Fruit fly (Drosophila melanogaster) whole organism, prepupa: ENCODE measurements around the gene CG13675.
A peak's percentile ranks its signal among the peaks of the same experiment; 100 is the strongest.

Experiments
- Blimp-1 ChIP-seq: fragments of 200-800 bp; sonication (Bioruptor generic); optimal IDR thresholded peaks from 3 replicates; lab custom pipeline; 2017; ENCODE audit warnings: missing biosample characterization, missing genetic modification characterization, mild to moderate bottlenecking, moderate library complexity, missing genetic modification reagents
- CG10669 ChIP-seq: fragments of 200-800 bp; sonication (Bioruptor generic); optimal IDR thresholded peaks from 3 replicates; lab custom pipeline; 2018; ENCODE audit warnings: missing biosample characterization, mild to moderate bottlenecking, missing genetic modification characterization, moderate library complexity
- CG11294 ChIP-seq: fragments of 200-800 bp; sonication (Bioruptor generic); IDR thresholded peaks from 2 replicates; pipeline ENCODE4 v1.3.6; 2022; ENCODE audit warnings: missing biosample characterization, missing genetic modification characterization
- CG15336 ChIP-seq: fragments of 200-800 bp; sonication (Bioruptor generic); IDR thresholded peaks from 2 replicates; pipeline ENCODE4 v1.3.6; 2022; ENCODE audit warnings: missing biosample characterization, missing genetic modification characterization
- CG1621 ChIP-seq: fragments of 200-800 bp; sonication (Bioruptor generic); optimal IDR thresholded peaks from 3 replicates; lab custom pipeline; 2018; ENCODE audit warnings: missing biosample characterization, mild to moderate bottlenecking, missing genetic modification characterization
- CG3032 ChIP-seq: fragments of 200-800 bp; optimal IDR thresholded peaks from 2 replicates; lab custom pipeline; 2019; ENCODE audit warnings: missing biosample characterization, mild to moderate bottlenecking, missing genetic modification characterization, moderate library complexity
- CG31627 ChIP-seq: fragments of 200-800 bp; sonication (Bioruptor generic); optimal IDR thresholded peaks from 3 replicates; lab custom pipeline; 2016; ENCODE audit warnings: missing biosample characterization, missing genetic modification characterization
- CG32006 ChIP-seq: fragments of 200-800 bp; sonication (Bioruptor generic); optimal IDR thresholded peaks from 3 replicates; lab custom pipeline; 2017; ENCODE audit warnings: missing biosample characterization, mild to moderate bottlenecking, missing genetic modification characterization
- CG34406 ChIP-seq: fragments of 200-800 bp; sonication (Bioruptor generic); optimal IDR thresholded peaks from 3 replicates; lab custom pipeline; 2016; ENCODE audit warnings: missing biosample characterization, missing genetic modification characterization
- CG3919 ChIP-seq: fragments of 200-800 bp; sonication (Bioruptor generic); optimal IDR thresholded peaks from 3 replicates; lab custom pipeline; 2016; ENCODE audit warnings: missing biosample characterization, missing genetic modification characterization
- CG6163 ChIP-seq: fragments of 200-800 bp; sonication (Bioruptor generic); IDR thresholded peaks from 3 replicates; pipeline ENCODE4 v1.3.6; 2022; ENCODE audit warnings: missing biosample characterization, missing genetic modification characterization
- CG6276 ChIP-seq: fragments of 200-800 bp; sonication (Bioruptor generic); optimal IDR thresholded peaks from 2 replicates; lab custom pipeline; 2017; ENCODE audit warnings: missing biosample characterization, mild to moderate bottlenecking, missing genetic modification characterization
- CG6792 ChIP-seq: fragments of 200-800 bp; sonication (Bioruptor generic); optimal IDR thresholded peaks from 3 replicates; lab custom pipeline; 2016; ENCODE audit warnings: missing biosample characterization, missing genetic modification characterization
- CG6808 ChIP-seq: fragments of 200-800 bp; sonication (Bioruptor generic); optimal IDR thresholded peaks from 3 replicates; lab custom pipeline; 2017; ENCODE audit warnings: missing biosample characterization, missing genetic modification characterization, mild to moderate bottlenecking, moderate library complexity, missing genetic modification reagents
- CG6854 ChIP-seq: fragments of 200-800 bp; sonication (Bioruptor generic); optimal IDR thresholded peaks from 2 replicates; lab custom pipeline; 2017; ENCODE audit warnings: missing biosample characterization, mild to moderate bottlenecking, missing genetic modification characterization
- CG7368 ChIP-seq: fragments of 200-800 bp; sonication (Bioruptor generic); optimal IDR thresholded peaks from 3 replicates; lab custom pipeline; 2016; ENCODE audit warnings: missing biosample characterization, missing genetic modification characterization
- CG8319 ChIP-seq: fragments of 200-800 bp; sonication (Bioruptor generic); optimal IDR thresholded peaks from 3 replicates; lab custom pipeline; 2016; ENCODE audit warnings: missing biosample characterization, missing genetic modification characterization
- CG8632 ChIP-seq: fragments of 200-800 bp; sonication (Bioruptor generic); optimal IDR thresholded peaks from 3 replicates; lab custom pipeline; 2016; ENCODE audit warnings: missing biosample characterization, missing genetic modification characterization
- CG9139 ChIP-seq: fragments of 200-800 bp; sonication (Bioruptor generic); optimal IDR thresholded peaks from 3 replicates; lab custom pipeline; 2017; ENCODE audit warnings: missing biosample characterization, mild to moderate bottlenecking, missing genetic modification characterization
- Eip75B ChIP-seq: fragments of 200-800 bp; sonication (Bioruptor generic); optimal IDR thresholded peaks from 3 replicates; lab custom pipeline; 2016; ENCODE audit warnings: missing biosample characterization, missing genetic modification characterization
- Eip78C ChIP-seq: fragments of 200-800 bp; sonication (Bioruptor generic); peaks from one replicate; lab custom pipeline; 2016; ENCODE audit warnings: missing biosample characterization, missing genetic modification characterization
- Eip93F ChIP-seq: fragments of 200-800 bp; sonication (Bioruptor generic); optimal IDR thresholded peaks from 2 replicates; lab custom pipeline; 2016; ENCODE audit warnings: missing biosample characterization, mild to moderate bottlenecking, missing genetic modification characterization
- Ets21C ChIP-seq: fragments of 200-800 bp; sonication (Bioruptor generic); optimal IDR thresholded peaks from 3 replicates; lab custom pipeline; 2016; ENCODE audit warnings: missing biosample characterization, missing genetic modification characterization
- Ets96B ChIP-seq: fragments of 200-800 bp; optimal IDR thresholded peaks from 2 replicates; lab custom pipeline; 2019; ENCODE audit warnings: missing biosample characterization, mild to moderate bottlenecking, missing genetic modification characterization, moderate library complexity
- Gug ChIP-seq: fragments of 200-800 bp; sonication (Bioruptor generic); IDR thresholded peaks from 2 replicates; pipeline ENCODE4 v1.3.6; 2022; ENCODE audit warnings: missing biosample characterization, missing genetic modification characterization
- Hr38 ChIP-seq: sonication (Bioruptor generic); optimal IDR thresholded peaks from 2 replicates; lab custom pipeline; 2016; ENCODE audit warnings: missing biosample characterization, missing genetic modification characterization
- Hr39 ChIP-seq: fragments of 200-800 bp; sonication (Bioruptor generic); optimal IDR thresholded peaks from 2 replicates; lab custom pipeline; 2016; ENCODE audit warnings: missing biosample characterization, missing genetic modification characterization
- Hr4 ChIP-seq: fragments of 200-800 bp; sonication (Bioruptor generic); optimal IDR thresholded peaks from 3 replicates; lab custom pipeline; 2016; ENCODE audit warnings: missing biosample characterization, missing genetic modification characterization
- Lpt ChIP-seq: fragments of 200-800 bp; sonication (Bioruptor generic); optimal IDR thresholded peaks from 3 replicates; lab custom pipeline; 2016; ENCODE audit warnings: missing biosample characterization, missing genetic modification characterization
- OdsH ChIP-seq: fragments of 200-800 bp; sonication (Bioruptor generic); optimal IDR thresholded peaks from 3 replicates; lab custom pipeline; 2016; ENCODE audit warnings: missing biosample characterization, missing genetic modification characterization
- Smox ChIP-seq: fragments of 200-800 bp; sonication (Bioruptor generic); optimal IDR thresholded peaks from 3 replicates; lab custom pipeline; 2016; ENCODE audit warnings: missing biosample characterization, missing genetic modification characterization
- Sox102F ChIP-seq: fragments of 200-800 bp; sonication (Bioruptor generic); optimal IDR thresholded peaks from 2 replicates; lab custom pipeline; 2016; ENCODE audit warnings: missing biosample characterization, mild to moderate bottlenecking, missing genetic modification characterization
- Sox14 ChIP-seq: fragments of 200-800 bp; sonication (Bioruptor generic); optimal IDR thresholded peaks from 3 replicates; lab custom pipeline; 2016; ENCODE audit warnings: missing biosample characterization, missing genetic modification characterization
- Sox15 ChIP-seq: fragments of 200-800 bp; sonication (Bioruptor generic); optimal IDR thresholded peaks from 3 replicates; lab custom pipeline; 2016; ENCODE audit warnings: missing biosample characterization, missing genetic modification characterization
- achi ChIP-seq: fragments of 200-800 bp; sonication (Bioruptor generic); optimal IDR thresholded peaks from 3 replicates; lab custom pipeline; 2016; ENCODE audit warnings: missing biosample characterization, missing genetic modification characterization
- cyc ChIP-seq: fragments of 200-800 bp; sonication (Bioruptor generic); optimal IDR thresholded peaks from 3 replicates; lab custom pipeline; 2016; ENCODE audit warnings: missing biosample characterization, missing genetic modification characterization
- dac ChIP-seq: fragments of 200-800 bp; sonication (Bioruptor generic); optimal IDR thresholded peaks from 2 replicates; lab custom pipeline; 2017; ENCODE audit warnings: missing biosample characterization, mild to moderate bottlenecking, missing genetic modification characterization
- eg ChIP-seq: fragments of 200-800 bp; sonication (Bioruptor generic); IDR thresholded peaks from 3 replicates; pipeline ENCODE4 v1.3.6; 2022; ENCODE audit warnings: missing biosample characterization, missing genetic modification characterization
- esn ChIP-seq: fragments of 200-800 bp; sonication (Bioruptor generic); optimal IDR thresholded peaks from 2 replicates; lab custom pipeline; 2016; ENCODE audit warnings: missing biosample characterization, mild to moderate bottlenecking, missing genetic modification characterization, moderate library complexity
- fd59A ChIP-seq: fragments of 200-800 bp; sonication (Bioruptor generic); optimal IDR thresholded peaks from 2 replicates; lab custom pipeline; 2017; ENCODE audit warnings: missing biosample characterization, mild to moderate bottlenecking, missing genetic modification characterization, missing genetic modification reagents
- fkh ChIP-seq: fragments of 200-800 bp; sonication (Bioruptor generic); optimal IDR thresholded peaks from 3 replicates; lab custom pipeline; 2017; ENCODE audit warnings: missing biosample characterization, mild to moderate bottlenecking, missing genetic modification characterization, moderate library complexity
- lz ChIP-seq: fragments of 200-800 bp; sonication (Bioruptor generic); optimal IDR thresholded peaks from 3 replicates; lab custom pipeline; 2016; ENCODE audit warnings: missing biosample characterization, missing genetic modification characterization
- net ChIP-seq: fragments of 200-800 bp; sonication (Bioruptor generic); optimal IDR thresholded peaks from 3 replicates; lab custom pipeline; 2016; ENCODE audit warnings: missing biosample characterization, missing genetic modification characterization
- pdm3 ChIP-seq: fragments of 200-800 bp; sonication (Bioruptor generic); optimal IDR thresholded peaks from 3 replicates; lab custom pipeline; 2016; ENCODE audit warnings: missing biosample characterization, missing genetic modification characterization
- ss ChIP-seq, 2 experiments: fragments of 200-800 bp; sonication (Bioruptor generic); optimal IDR thresholded peaks; 2 replicates in 1 of 2; 3 replicates in 1 of 2; lab custom pipeline; 2017 to 2018; ENCODE audit warnings: mild to moderate bottlenecking in 2 of 2, missing biosample characterization in 2 of 2, missing genetic modification characterization in 2 of 2, moderate library complexity in 1 of 2
- topi ChIP-seq: fragments of 200-800 bp; sonication (Bioruptor generic); optimal IDR thresholded peaks from 3 replicates; lab custom pipeline; 2016; ENCODE audit warnings: missing biosample characterization, missing genetic modification characterization
- vri ChIP-seq: fragments of 200-800 bp; sonication (Bioruptor generic); optimal IDR thresholded peaks from 3 replicates; lab custom pipeline; 2016; ENCODE audit warnings: missing biosample characterization, mild to moderate bottlenecking, missing genetic modification characterization

Gene CG13675

DNA sequence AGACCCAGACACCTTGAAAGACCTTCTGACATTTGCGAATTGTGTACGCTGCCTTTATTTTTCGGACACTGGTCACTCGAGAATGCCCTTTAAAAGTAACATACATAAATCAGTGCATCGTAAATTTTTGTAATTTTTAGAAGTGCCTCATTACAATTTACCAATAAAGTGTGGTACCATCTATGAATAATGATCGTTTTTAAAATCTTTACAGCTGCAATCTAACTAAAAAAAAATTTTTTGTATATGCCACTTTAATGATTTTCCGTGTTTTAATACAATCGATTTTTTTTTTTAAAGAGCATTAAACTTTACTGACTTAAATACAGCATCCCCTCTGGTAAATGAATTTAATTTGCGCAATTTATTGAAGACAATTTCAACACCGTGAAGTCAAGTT, 8.2 kb downstream of the CG13675 start (continued):
- TF ChIP-seq CG32006, result peak; percentile 6
- peak; percentile 51 for TF ChIP-seq pdm3 (GFP tag; lab: Kevin White, UChicago)
- no peak for TF ChIP-seq CG7368 (GFP tag; lab: Kevin White, UChicago)
- TF ChIP-seq CG8319 (GFP tag; lab: Kevin White, UChicago), result peak; percentile 17
- peak; percentile 43 for TF ChIP-seq cyc (GFP tag; lab: Kevin White, UChicago)
- peak; percentile 59 for TF ChIP-seq lz (GFP tag; lab: Kevin White, UChicago)
- TF ChIP-seq CG10669 (GFP tag; lab: Kevin White, UChicago), result peak; percentile 58
- TF ChIP-seq Hr4 (GFP tag; lab: Kevin White, UChicago), result no peak
- peak; percentile 72 for TF ChIP-seq topi (GFP tag; lab: Kevin White, UChicago)
- peak; percentile 67 for TF ChIP-seq CG34406 (GFP tag; lab: Kevin White, UChicago)
- peak; percentile 55 for TF ChIP-seq Hr39 (GFP tag; lab: Kevin White, UChicago)
- no peak for TF ChIP-seq Gug (GFP tag; lab: Robert Waterston, UW)
- peak; percentile 4 for TF ChIP-seq Blimp-1 (GFP tag; lab: Kevin White, UChicago)
- TF ChIP-seq CG6854 (GFP tag; lab: Kevin White, UChicago), result no peak
- peak; percentile 28 for TF ChIP-seq fd59A (GFP tag; lab: Kevin White, UChicago)
- peak; percentile 38 for TF ChIP-seq CG3032 (tag; lab: Kevin White, UChicago)
- TF ChIP-seq ss (GFP tag; optimal IDR thresholded peaks at IDR 0.05; lab: Kevin White, UChicago), result peak in 1 of 2 experiments; percentile 50
- peak; percentile 62 for TF ChIP-seq CG8632 (GFP tag; lab: Kevin White, UChicago)
- peak; percentile 64 for TF ChIP-seq Sox14 (GFP tag; lab: Kevin White, UChicago)
- TF ChIP-seq vri, result peak; percentile 24
- TF ChIP-seq CG3919, result peak; percentile 64
- peak; percentile 41 for TF ChIP-seq achi (GFP tag; lab: Kevin White, UChicago)
- peak; percentile 32 for TF ChIP-seq Sox15 (GFP tag; lab: Kevin White, UChicago)
- TF ChIP-seq OdsH (GFP tag; lab: Kevin White, UChicago), result peak; percentile 63
- no peak for TF ChIP-seq CG1621
- TF ChIP-seq Eip78C (GFP tag; lab: Kevin White, UChicago), result peak; percentile 95
- TF ChIP-seq CG6276, result no peak

DNA sequence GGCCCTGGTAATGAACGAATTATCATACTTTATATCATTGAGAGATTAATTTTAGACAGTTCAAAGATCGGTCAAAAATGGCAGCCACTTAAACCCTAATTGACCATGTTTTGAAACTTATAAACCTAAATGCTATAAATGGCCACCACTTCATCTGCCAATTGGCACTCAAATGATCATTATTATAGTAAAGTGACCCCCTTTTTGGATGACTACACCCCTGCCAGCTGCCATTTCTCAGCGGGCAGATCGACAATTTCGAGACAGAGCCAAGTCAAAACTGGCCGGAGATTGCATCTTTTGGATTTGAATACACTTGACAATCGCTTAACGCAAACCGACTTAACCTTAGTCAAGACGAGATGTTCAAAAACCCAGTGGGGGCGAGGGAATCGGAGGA, 9.1 kb downstream of the CG13675 start:
- TF ChIP-seq Sox14 (GFP tag; lab: Kevin White, UChicago) (no peak), pdm3 (GFP tag; lab: Kevin White, UChicago) (peak; percentile 31), achi (GFP tag; lab: Kevin White, UChicago) (no peak), Smox (GFP tag; lab: Kevin White, UChicago) (peak; percentile 12), eg (GFP tag; lab: Robert Waterston, UW) (peak; percentile 44; the same call in 1 of the 3 replicates), CG15336 (GFP tag; lab: Robert Waterston, UW) (peak; percentile 41; the same call in 1 of the 2 replicates), fd59A (GFP tag; lab: Kevin White, UChicago) (no peak), CG6792 (no peak), Lpt (GFP tag; lab: Kevin White, UChicago) (no peak), dac (no peak), Hr38 (no peak), CG6163 (GFP tag; lab: Robert Waterston, UW) (peak; percentile 68), Eip75B (no peak), net (GFP tag; lab: Kevin White, UChicago) (peak; percentile 15), CG31627 (GFP tag; lab: Kevin White, UChicago) (no peak), CG3919 (peak; percentile 42), CG9139 (no peak), CG6808 (GFP tag; lab: Kevin White, UChicago) (no peak), CG6854 (GFP tag; lab: Kevin White, UChicago) (no peak), Sox15 (GFP tag; lab: Kevin White, UChicago) (no peak), cyc (GFP tag; lab: Kevin White, UChicago) (peak; percentile 11), ss (GFP tag; optimal IDR thresholded peaks at IDR 0.05; lab: Kevin White, UChicago) (peak in 1 of 2 experiments; percentile 22), fkh (GFP tag; lab: Kevin White, UChicago) (no peak), Gug (GFP tag; lab: Robert Waterston, UW) (no peak), Sox102F (GFP tag; lab: Kevin White, UChicago) (no peak), Eip93F (GFP tag; lab: Kevin White, UChicago) (no peak), lz (GFP tag; lab: Kevin White, UChicago) (peak; percentile 23), Ets96B (tag; lab: Kevin White, UChicago) (peak; percentile 1), Blimp-1 (GFP tag; lab: Kevin White, UChicago) (no peak), CG6276 (peak; percentile 36), Hr39 (GFP tag; lab: Kevin White, UChicago) (no peak), CG11294 (GFP tag; lab: Robert Waterston, UW) (no peak), CG32006 (peak; percentile 22), CG1621 (no peak), CG10669 (GFP tag; lab: Kevin White, UChicago) (peak; percentile 16), CG8632 (GFP tag; lab: Kevin White, UChicago) (peak; percentile 29), esn (GFP tag; lab: Kevin White, UChicago) (peak; percentile 21), Ets21C (no peak)
